Worm (Caenorhabditis elegans) whole organism, L1 larva: ENCODE data around the gene C02E7.10.

Experiments
- F16B12.6 ChIP-seq: fragments of 150-350 bp; optimal IDR thresholded peaks from 2 replicates; lab custom pipeline; 2014; ENCODE audit warnings: missing biosample characterization, missing genetic modification characterization
- alr-1 ChIP-seq: fragments of 200-800 bp; sonication (Bioruptor generic); optimal IDR thresholded peaks from 2 replicates; lab custom pipeline; 2018; ENCODE audit warnings: borderline replicate concordance, mild to moderate bottlenecking, missing genetic modification characterization, missing compliant biosample characterization
- aly-2 ChIP-seq: fragments of 150-350 bp; optimal IDR thresholded peaks from 2 replicates; lab custom pipeline; 2014; ENCODE audit warnings: missing biosample characterization, missing genetic modification characterization
- ama-1 ChIP-seq: fragments of 150-350 bp; optimal IDR thresholded peaks from 2 replicates; lab custom pipeline; 2014
- ceh-63 ChIP-seq: fragments of 200-800 bp; sonication (Bioruptor generic); optimal IDR thresholded peaks from 2 replicates; lab custom pipeline; 2018; ENCODE audit warnings: mild to moderate bottlenecking, missing genetic modification characterization, missing compliant biosample characterization
- ceh-88 ChIP-seq: fragments of 200-800 bp; sonication (Bioruptor generic); IDR thresholded peaks from 2 replicates; pipeline ENCODE4 v1.3.6; 2022; ENCODE audit warnings: missing genetic modification characterization, missing compliant biosample characterization
- ceh-90 ChIP-seq: sonication (generic microtip); optimal IDR thresholded peaks from 2 replicates; lab custom pipeline; 2016; ENCODE audit warnings: missing genetic modification characterization, missing compliant biosample characterization
- egl-13 ChIP-seq: sonication (generic microtip); optimal IDR thresholded peaks from 2 replicates; lab custom pipeline; 2016; ENCODE audit warnings: missing genotype, missing genetic modification reagents, missing genetic modification characterization, missing compliant biosample characterization
- egl-27 ChIP-seq, 2 experiments: fragments of 150-350 bp in 1 of 2; sonication (generic microtip); optimal IDR thresholded peaks; 3 replicates each; lab custom pipeline; 2017 to 2018; ENCODE audit warnings: missing biosample characterization in 2 of 2, missing genetic modification characterization in 2 of 2, missing genetic modification reagents in 2 of 2
- elt-2 ChIP-seq: sonication (generic microtip); optimal IDR thresholded peaks from 2 replicates; lab custom pipeline; 2016; ENCODE audit warnings: missing genetic modification characterization, mild to moderate bottlenecking, inconsistent platforms, missing compliant biosample characterization, missing genetic modification reagents
- elt-3 ChIP-seq, 6 experiments: fragments of 150-350 bp in 1 of 6; sonication (generic microtip); optimal IDR thresholded peaks; 2 replicates each; lab custom pipeline; 2017 to 2018; ENCODE audit warnings: missing biosample characterization in 6 of 6, missing genetic modification characterization in 6 of 6, inconsistent platforms in 1 of 6
- ets-5 ChIP-seq: fragments of 200-800 bp; sonication (Bioruptor generic); IDR thresholded peaks from 2 replicates; pipeline ENCODE4 v1.3.6; 2022; ENCODE audit warnings: missing genetic modification characterization, missing compliant biosample characterization
- fkh-4 ChIP-seq: sonication (generic microtip); optimal IDR thresholded peaks from 2 replicates; lab custom pipeline; 2016; ENCODE audit warnings: missing compliant biosample characterization, missing genetic modification characterization, borderline replicate concordance
- fkh-8 ChIP-seq: sonication (generic microtip); optimal IDR thresholded peaks from 2 replicates; lab custom pipeline; 2016; ENCODE audit warnings: mild to moderate bottlenecking, missing genetic modification characterization, missing compliant biosample characterization
- fos-1 ChIP-seq: fragments of 150-350 bp; optimal IDR thresholded peaks from 2 replicates; lab custom pipeline; 2014; ENCODE audit warnings: missing biosample characterization, missing genetic modification characterization
- grh-1 ChIP-seq: fragments of 200-800 bp; sonication (Bioruptor generic); IDR thresholded peaks from 2 replicates; pipeline ENCODE4 v1.3.6; 2022; ENCODE audit warnings: missing genetic modification reagents, missing genetic modification characterization, missing compliant biosample characterization
- hlh-4 ChIP-seq: sonication (generic microtip); optimal IDR thresholded peaks from 2 replicates; lab custom pipeline; 2016; ENCODE audit warnings: mild to moderate bottlenecking, missing genetic modification characterization, missing compliant biosample characterization
- hpl-2 ChIP-seq: fragments of 150-350 bp; optimal IDR thresholded peaks from 2 replicates; lab custom pipeline; 2014; ENCODE audit warnings: missing biosample characterization, missing genetic modification reagents, missing genetic modification characterization
- isw-1 ChIP-seq: fragments of 200-800 bp; sonication (Bioruptor generic); IDR thresholded peaks from 2 replicates; pipeline ENCODE4 v1.3.6; 2022; ENCODE audit warnings: missing genetic modification characterization, missing compliant biosample characterization
- lin-14 ChIP-seq: fragments of 200-800 bp; sonication (Bioruptor generic); optimal IDR thresholded peaks from 2 replicates; lab custom pipeline; 2018; ENCODE audit warnings: mild to moderate bottlenecking, missing genetic modification characterization, moderate library complexity, missing compliant biosample characterization
- lin-15B ChIP-seq: fragments of 150-350 bp; sonication (generic microtip); optimal IDR thresholded peaks from 3 replicates; lab custom pipeline; 2014; ENCODE audit warnings: missing biosample characterization, missing genetic modification characterization
- lin-39 ChIP-seq: fragments of 150-350 bp; optimal IDR thresholded peaks from 2 replicates; lab custom pipeline; 2014; ENCODE audit warnings: missing biosample characterization, missing genetic modification reagents, missing genetic modification characterization
- lir-3 ChIP-seq: sonication (generic microtip); optimal IDR thresholded peaks from 2 replicates; lab custom pipeline; 2016; ENCODE audit warnings: mild to moderate bottlenecking, missing genetic modification characterization, moderate library complexity, missing compliant biosample characterization; ENCODE audit not compliant: poor library complexity
- mef-2 ChIP-seq: fragments of 150-350 bp; optimal IDR thresholded peaks from 2 replicates; lab custom pipeline; 2014; ENCODE audit warnings: missing biosample characterization, missing genetic modification characterization
- mep-1 ChIP-seq: fragments of 150-350 bp; optimal IDR thresholded peaks from 2 replicates; lab custom pipeline; 2014; ENCODE audit warnings: missing biosample characterization, missing genetic modification characterization
- nhr-11 ChIP-seq: fragments of 150-350 bp; optimal IDR thresholded peaks from 2 replicates; lab custom pipeline; 2014; ENCODE audit warnings: missing biosample characterization, missing genetic modification characterization
- nhr-12 ChIP-seq: sonication (generic microtip); optimal IDR thresholded peaks from 2 replicates; lab custom pipeline; 2017; ENCODE audit warnings: missing biosample characterization, missing genetic modification characterization
- nhr-19 ChIP-seq: fragments of 200-800 bp; sonication (Bioruptor generic); conservative IDR thresholded peaks from 2 replicates; pipeline ENCODE4 v1.3.6; 2022; ENCODE audit warnings: missing genetic modification characterization, missing compliant biosample characterization
- nhr-237 ChIP-seq: fragments of 150-350 bp; optimal IDR thresholded peaks from 2 replicates; lab custom pipeline; 2014; ENCODE audit warnings: missing biosample characterization, missing genetic modification characterization
- nhr-28 ChIP-seq: fragments of 150-350 bp; optimal IDR thresholded peaks from 2 replicates; lab custom pipeline; 2014; ENCODE audit warnings: missing biosample characterization, missing genetic modification characterization
- nhr-71 ChIP-seq: sonication (generic microtip); optimal IDR thresholded peaks from 2 replicates; lab custom pipeline; 2016; ENCODE audit warnings: mild to moderate bottlenecking, missing genetic modification characterization, moderate library complexity, missing compliant biosample characterization
- nhr-76 ChIP-seq: sonication (generic microtip); optimal IDR thresholded peaks from 2 replicates; lab custom pipeline; 2017; ENCODE audit warnings: missing biosample characterization, missing genetic modification characterization
- nhr-77 ChIP-seq: fragments of 150-350 bp; optimal IDR thresholded peaks from 2 replicates; lab custom pipeline; 2014; ENCODE audit warnings: missing biosample characterization, missing genetic modification characterization
- nhr-90 ChIP-seq: sonication (generic microtip); optimal IDR thresholded peaks from 2 replicates; lab custom pipeline; 2016; ENCODE audit warnings: mild to moderate bottlenecking, missing genetic modification characterization, missing compliant biosample characterization; ENCODE audit not compliant: poor library complexity
- pag-3 ChIP-seq: sonication (generic microtip); optimal IDR thresholded peaks from 2 replicates; lab custom pipeline; 2017; ENCODE audit warnings: missing genetic modification characterization, mild to moderate bottlenecking, missing compliant biosample characterization, antibody characterized with exemption, borderline replicate concordance; ENCODE audit not compliant: insufficient read depth
- pax-3 ChIP-seq: fragments of 200-800 bp; sonication (Bioruptor generic); optimal IDR thresholded peaks from 2 replicates; lab custom pipeline; 2018; ENCODE audit warnings: mild to moderate bottlenecking, missing genetic modification characterization, moderate library complexity, missing compliant biosample characterization
- rnt-1 ChIP-seq: sonication (generic microtip); optimal IDR thresholded peaks from 2 replicates; lab custom pipeline; 2016; ENCODE audit warnings: mild to moderate bottlenecking, missing genetic modification characterization, moderate library complexity, missing compliant biosample characterization
- snpc-4 ChIP-seq: fragments of 150-350 bp; optimal IDR thresholded peaks from 2 replicates; lab custom pipeline; 2014; ENCODE audit warnings: missing biosample characterization, missing genetic modification characterization
- sox-4 ChIP-seq: sonication (generic microtip); optimal IDR thresholded peaks from 2 replicates; lab custom pipeline; 2016; ENCODE audit warnings: missing genetic modification characterization, missing compliant biosample characterization
- sup-37 ChIP-seq: fragments of 200-800 bp; sonication (Bioruptor generic); optimal IDR thresholded peaks from 2 replicates; lab custom pipeline; 2018; ENCODE audit warnings: mild to moderate bottlenecking, missing genetic modification characterization, missing compliant biosample characterization
- swsn-7 ChIP-seq: sonication (generic microtip); optimal IDR thresholded peaks from 2 replicates; lab custom pipeline; 2016; ENCODE audit warnings: missing genetic modification characterization, missing compliant biosample characterization
- tbx-2 ChIP-seq: sonication (generic microtip); optimal IDR thresholded peaks from 2 replicates; lab custom pipeline; 2016; ENCODE audit warnings: missing genetic modification characterization, missing compliant biosample characterization
- tlp-1 ChIP-seq: fragments of 150-350 bp; optimal IDR thresholded peaks from 2 replicates; lab custom pipeline; 2014; ENCODE audit warnings: missing biosample characterization, missing genetic modification characterization
- unc-62 ChIP-seq: fragments of 150-350 bp; optimal IDR thresholded peaks from 2 replicates; lab custom pipeline; 2014; ENCODE audit warnings: missing biosample characterization, missing genetic modification reagents, missing genetic modification characterization
- unc-86 ChIP-seq: sonication (generic microtip); optimal IDR thresholded peaks from 2 replicates; lab custom pipeline; 2016; ENCODE audit warnings: missing genetic modification characterization, missing compliant biosample characterization
- unc-98 ChIP-seq: fragments of 200-800 bp; sonication (Bioruptor generic); IDR thresholded peaks from 2 replicates; pipeline ENCODE4 v1.3.6; 2022; ENCODE audit warnings: missing genetic modification characterization, missing compliant biosample characterization
- zag-1 ChIP-seq: fragments of 150-350 bp; optimal IDR thresholded peaks from 2 replicates; lab custom pipeline; 2014; ENCODE audit warnings: missing biosample characterization, missing genetic modification characterization
- zip-4 ChIP-seq: fragments of 200-800 bp; sonication (Bioruptor generic); optimal IDR thresholded peaks from 2 replicates; lab custom pipeline; 2018; ENCODE audit warnings: mild to moderate bottlenecking, missing genetic modification characterization, moderate library complexity, missing compliant biosample characterization
- ztf-11 ChIP-seq, 2 experiments: sonication (generic microtip); optimal IDR thresholded peaks; 2 replicates each; lab custom pipeline; 2016 to 2017; ENCODE audit warnings: missing genetic modification characterization in 2 of 2, missing biosample characterization in 1 of 2, missing compliant biosample characterization in 1 of 2

Gene C02E7.10

ce11 chrV:4908591-4908990 is 24.3 kb downstream of the C02E7.10 start, which contains the start of gene ugt-13 (continued):
- TF ChIP-seq unc-98 = no peak
- TF ChIP-seq rnt-1 (tag; lab: Kevin White, UChicago) = no peak
- TF ChIP-seq nhr-76 (tag; lab: Kevin White, UChicago) = no peak
- no peak for TF ChIP-seq pax-3 (tag; lab: Kevin White, UChicago)
- no peak for TF ChIP-seq nhr-19 (GFP tag; lab: Robert Waterston, UW)
- TF ChIP-seq ztf-11 (tag; optimal IDR thresholded peaks at IDR 0.05; lab: Kevin White, UChicago) = no peak
- TF ChIP-seq lir-3 = no peak
- peak; percentile 35 for TF ChIP-seq nhr-90
- no peak for TF ChIP-seq elt-2 (tag; lab: Kevin White, UChicago)
- no peak for TF ChIP-seq hlh-4 (tag; lab: Kevin White, UChicago)
- TF ChIP-seq lin-14 (GFP tag; lab: Kevin White, UChicago) = peak; percentile 41
- peak; percentile 23 for TF ChIP-seq nhr-28
- TF ChIP-seq alr-1 (tag; lab: Kevin White, UChicago) = no peak
- TF ChIP-seq nhr-12 (tag; lab: Kevin White, UChicago) = no peak
- no peak for TF ChIP-seq unc-62 (GFP tag; lab: Kevin White, UChicago)
- no peak for TF ChIP-seq lin-15B
- TF ChIP-seq sox-4 (tag; lab: Kevin White, UChicago) = no peak
- no peak for TF ChIP-seq zip-4 (GFP tag; lab: Kevin White, UChicago)
- no peak for TF ChIP-seq fkh-8 (tag; lab: Kevin White, UChicago)
- no peak for TF ChIP-seq ceh-63 (GFP tag; lab: Kevin White, UChicago)
- no peak for TF ChIP-seq pag-3 (tag; lab: Kevin White, UChicago)
- TF ChIP-seq ceh-90 (tag; lab: Kevin White, UChicago) = no peak
- no peak for TF ChIP-seq fkh-4
- TF ChIP-seq F16B12.6 (tag; lab: Kevin White, UChicago) = no peak
- TF ChIP-seq sup-37 (GFP tag; lab: Kevin White, UChicago) = no peak
- no peak for TF ChIP-seq grh-1 (GFP tag; lab: Robert Waterston, UW)
- no peak for TF ChIP-seq swsn-7 (tag; lab: Kevin White, UChicago)
- TF ChIP-seq tlp-1 (tag; lab: Kevin White, UChicago) = no peak
- no peak for TF ChIP-seq isw-1 (GFP tag; lab: Robert Waterston, UW)
- TF ChIP-seq snpc-4 (tag; lab: Kevin White, UChicago) = no peak
- no peak for TF ChIP-seq lin-39 (tag; lab: Kevin White, UChicago)
- TF ChIP-seq mep-1 = no peak
- no peak for TF ChIP-seq ets-5 (GFP tag; lab: Robert Waterston, UW)
- TF ChIP-seq nhr-71 (tag; lab: Kevin White, UChicago) = peak; percentile 66
- no peak for TF ChIP-seq nhr-237 (tag; lab: Kevin White, UChicago)
- peak; percentile 67 for TF ChIP-seq tbx-2
- TF ChIP-seq aly-2 (tag; lab: Kevin White, UChicago) = no peak
- TF ChIP-seq hpl-2 (GFP tag; lab: Kevin White, UChicago) = no peak
- TF ChIP-seq zag-1 (tag; lab: Kevin White, UChicago) = no peak
- TF ChIP-seq elt-3 (tag; optimal IDR thresholded peaks at IDR 0.05; lab: Kevin White, UChicago) = peak in 4 of 6 experiments; percentile 30 to 69 (median 49)
- no peak for TF ChIP-seq unc-86
- no peak for TF ChIP-seq nhr-11 (tag; lab: Kevin White, UChicago)
- TF ChIP-seq, all 84 proteins: peak for 10

- no peak for TF ChIP-seq lin-15B
- TF ChIP-seq elt-2 (tag; lab: Kevin White, UChicago) = no peak
- TF ChIP-seq ceh-90 (tag; lab: Kevin White, UChicago) = no peak
- TF ChIP-seq ets-5 (GFP tag; lab: Robert Waterston, UW) = no peak
- no peak for TF ChIP-seq nhr-77 (tag; lab: Kevin White, UChicago)
- no peak for TF ChIP-seq ceh-88 (GFP tag; lab: Robert Waterston, UW)
- no peak for TF ChIP-seq egl-27 (tag; optimal IDR thresholded peaks at IDR 0.05; lab: Kevin White, UChicago)
- TF ChIP-seq egl-13 (tag; lab: Kevin White, UChicago) = no peak
- no peak for TF ChIP-seq tbx-2
- no peak for TF ChIP-seq ama-1 (lab: Kevin White, UChicago)
- TF ChIP-seq elt-3 (tag; optimal IDR thresholded peaks at IDR 0.05; lab: Kevin White, UChicago) = no peak
- no peak for TF ChIP-seq fos-1 (tag; lab: Kevin White, UChicago)
- no peak for TF ChIP-seq mef-2 (tag; lab: Kevin White, UChicago)
- TF ChIP-seq, all 84 proteins: peak for 0
Measured at ce11 chrV:4905953-4906352, 26.9 kb downstream of the C02E7.10 start, which contains the start of gene ugt-14. Gene ugt-14 (plus strand): TSS chrV:4906253.
